Worm (Caenorhabditis elegans) whole organism, L4/young adult: ENCODE data around the gene srx-3.

Experiments used
- W03F9.2 ChIP-seq: fragments of 150-350 bp; optimal IDR thresholded peaks from 2 replicates; lab custom pipeline; 2014; ENCODE audit warnings: missing biosample characterization, missing genetic modification characterization
- dao-5 ChIP-seq: sonication (generic microtip); optimal IDR thresholded peaks from 2 replicates; lab custom pipeline; 2016; ENCODE audit warnings: missing genotype, missing genetic modification characterization, moderate library complexity, missing compliant biosample characterization
- him-1 ChIP-seq: sonication (generic microtip); optimal IDR thresholded peaks from 2 replicates; lab custom pipeline; 2016; ENCODE audit warnings: missing genotype, missing genetic modification reagents, missing genetic modification characterization, missing compliant biosample characterization

ce11 chrV:8966086-8966485 lies 39.3 kb upstream of the srx-3 start, which contains the start of gene nhr-219:
- TF ChIP-seq W03F9.2 (tag; lab: Kevin White, UChicago) = no peak
- no peak for TF ChIP-seq dao-5 (tag; lab: Kevin White, UChicago)
- TF ChIP-seq him-1 (tag; lab: Kevin White, UChicago) = no peak
